Worm (Caenorhabditis elegans) whole organism, L4 larva: Measurements from ENCODE around the gene spp-8.

Source experiments
- F26F4.8 ChIP-seq: fragments of 200-800 bp; sonication (Bioruptor generic); conservative IDR thresholded peaks from 2 replicates; pipeline ENCODE4 v1.3.6; 2022; ENCODE audit warnings: missing genetic modification characterization, missing compliant biosample characterization
- F37D6.2 ChIP-seq: sonication (generic microtip); optimal IDR thresholded peaks from 2 replicates; lab custom pipeline; 2016; ENCODE audit warnings: mild to moderate bottlenecking, missing genetic modification characterization, missing compliant biosample characterization
- F44E2.7 ChIP-seq: fragments of 200-800 bp; sonication (Bioruptor generic); IDR thresholded peaks from 2 replicates; pipeline ENCODE4 v2.1.2; 2022; ENCODE audit warnings: missing genetic modification characterization, missing compliant biosample characterization
- Y48G9A.11 ChIP-seq: fragments of 200-800 bp; sonication (Bioruptor generic); IDR thresholded peaks from 2 replicates; pipeline ENCODE4 v1.3.6; 2022; ENCODE audit warnings: missing genetic modification reagents, missing genetic modification characterization, missing compliant biosample characterization
- Y5F2A.4 ChIP-seq: fragments of 200-800 bp; sonication (Bioruptor generic); optimal IDR thresholded peaks from 2 replicates; lab custom pipeline; 2018; ENCODE audit warnings: mild to moderate bottlenecking, missing genetic modification characterization, missing compliant biosample characterization
- ZK337.2 ChIP-seq: fragments of 200-800 bp; sonication (Bioruptor generic); IDR thresholded peaks from 2 replicates; pipeline ENCODE4 v1.3.6; 2022; ENCODE audit warnings: missing genetic modification reagents, missing genetic modification characterization, missing compliant biosample characterization
- aha-1 ChIP-seq: fragments of 150-350 bp; peaks from one replicate; lab custom pipeline; 2014; ENCODE audit warnings: missing biosample characterization, missing genetic modification characterization
- arid-1 ChIP-seq: fragments of 200-800 bp; sonication (Bioruptor generic); conservative IDR thresholded peaks from 2 replicates; pipeline ENCODE4 v1.3.6; 2022; ENCODE audit warnings: missing genetic modification reagents, missing genetic modification characterization, missing compliant biosample characterization
- ceh-32 ChIP-seq: sonication (generic microtip); optimal IDR thresholded peaks from 2 replicates; lab custom pipeline; 2016; ENCODE audit warnings: mild to moderate bottlenecking, missing genetic modification characterization, missing compliant biosample characterization; ENCODE audit not compliant: poor library complexity
- daf-12 ChIP-seq: fragments of 150-350 bp; optimal IDR thresholded peaks from 2 replicates; lab custom pipeline; 2014; ENCODE audit warnings: missing biosample characterization, missing genetic modification reagents, missing genetic modification characterization
- daf-16 ChIP-seq, 3 experiments: sonication (generic microtip); optimal IDR thresholded peaks; 2 replicates each; lab custom pipeline; 2016 to 2017; ENCODE audit warnings: missing genetic modification characterization in 3 of 3, missing genetic modification reagents in 3 of 3, mild to moderate bottlenecking in 2 of 3, missing compliant biosample characterization in 2 of 3, missing biosample characterization in 1 of 3, moderate library complexity in 1 of 3
- dmd-6 ChIP-seq: fragments of 200-800 bp; sonication (Bioruptor generic); IDR thresholded peaks from 2 replicates; pipeline ENCODE4 v1.3.6; 2022; ENCODE audit warnings: missing genetic modification reagents, missing genetic modification characterization, missing compliant biosample characterization
- dmd-8 ChIP-seq: fragments of 200-800 bp; sonication (Bioruptor generic); IDR thresholded peaks from 2 replicates; pipeline ENCODE4 v1.3.6; 2022; ENCODE audit warnings: missing genetic modification characterization, missing compliant biosample characterization
- duxl-1 ChIP-seq: sonication (generic microtip); optimal IDR thresholded peaks from 2 replicates; lab custom pipeline; 2016; ENCODE audit warnings: mild to moderate bottlenecking, missing genetic modification characterization, moderate library complexity, missing compliant biosample characterization; ENCODE audit not compliant: poor library complexity
- dve-1 ChIP-seq: sonication (generic microtip); optimal IDR thresholded peaks from 2 replicates; lab custom pipeline; 2017; ENCODE audit warnings: antibody characterized with exemption, mild to moderate bottlenecking, missing genetic modification characterization, missing compliant biosample characterization; ENCODE audit not compliant: insufficient read depth
- fos-1 ChIP-seq: fragments of 150-350 bp; optimal IDR thresholded peaks from 2 replicates; lab custom pipeline; 2014; ENCODE audit warnings: missing biosample characterization, missing genetic modification characterization
- hlh-11 ChIP-seq: fragments of 200-800 bp; sonication (Bioruptor generic); optimal IDR thresholded peaks from 2 replicates; lab custom pipeline; 2018; ENCODE audit warnings: mild to moderate bottlenecking, missing genetic modification characterization, missing compliant biosample characterization
- lim-7 ChIP-seq: fragments of 200-800 bp; sonication (Bioruptor generic); IDR thresholded peaks from 2 replicates; pipeline ENCODE4 v1.3.6; 2022; ENCODE audit warnings: missing genetic modification characterization, missing compliant biosample characterization
- lin-15B ChIP-seq: fragments of 150-350 bp; sonication (generic microtip); optimal IDR thresholded peaks from 3 replicates; lab custom pipeline; 2014; ENCODE audit warnings: missing biosample characterization, missing genetic modification characterization
- lin-39 ChIP-seq: fragments of 150-350 bp; optimal IDR thresholded peaks from 2 replicates; lab custom pipeline; 2014; ENCODE audit warnings: missing biosample characterization, missing genetic modification reagents, missing genetic modification characterization
- lsy-2 ChIP-seq, 2 experiments: fragments of 150-350 bp in 1 of 2; sonication (generic microtip) in 1 of 2; optimal IDR thresholded peaks; 2 replicates each; lab custom pipeline; 2014 to 2017; ENCODE audit warnings: missing biosample characterization in 2 of 2, missing genetic modification characterization in 2 of 2
- madf-9 ChIP-seq: fragments of 200-800 bp; sonication (Bioruptor generic); conservative IDR thresholded peaks from 2 replicates; pipeline ENCODE4 v1.3.6; 2022; ENCODE audit warnings: missing genetic modification reagents, missing genetic modification characterization, missing compliant biosample characterization
- mdt-29 ChIP-seq: fragments of 200-800 bp; sonication (Bioruptor generic); IDR thresholded peaks from 2 replicates; pipeline ENCODE4 v1.3.6; 2022; ENCODE audit warnings: missing genetic modification reagents, missing genetic modification characterization, missing compliant biosample characterization
- mep-1 ChIP-seq: fragments of 150-350 bp; sonication (generic microtip); optimal IDR thresholded peaks from 3 replicates; lab custom pipeline; 2014; ENCODE audit warnings: missing biosample characterization, missing genetic modification characterization
- mxl-3 ChIP-seq: fragments of 200-800 bp; sonication (Bioruptor generic); optimal IDR thresholded peaks from 2 replicates; lab custom pipeline; 2018; ENCODE audit warnings: mild to moderate bottlenecking, missing genetic modification characterization, missing compliant biosample characterization
- nhr-10 ChIP-seq: fragments of 150-350 bp; optimal IDR thresholded peaks from 2 replicates; lab custom pipeline; 2014; ENCODE audit warnings: missing biosample characterization, missing genetic modification characterization
- nhr-11 ChIP-seq: fragments of 150-350 bp; optimal IDR thresholded peaks from 2 replicates; lab custom pipeline; 2014; ENCODE audit warnings: missing biosample characterization, missing genetic modification characterization
- nhr-25 ChIP-seq: sonication (generic microtip); optimal IDR thresholded peaks from 2 replicates; lab custom pipeline; 2017; ENCODE audit warnings: missing genetic modification characterization, mild to moderate bottlenecking, missing compliant biosample characterization, antibody characterized with exemption, moderate library complexity, borderline replicate concordance; ENCODE audit not compliant: insufficient read depth
- nhr-48 ChIP-seq: sonication (generic microtip); optimal IDR thresholded peaks from 2 replicates; lab custom pipeline; 2016; ENCODE audit warnings: mild to moderate bottlenecking, missing genetic modification characterization, missing compliant biosample characterization
- nhr-77 ChIP-seq: fragments of 150-350 bp; optimal IDR thresholded peaks from 2 replicates; lab custom pipeline; 2014; ENCODE audit warnings: missing biosample characterization, missing genetic modification characterization
- pha-4 ChIP-seq, 2 experiments: fragments of 150-350 bp in 1 of 2; fragments of 200-800 bp in 1 of 2; sonication (Bioruptor generic) in 1 of 2; IDR thresholded peaks in 1 of 2; optimal IDR thresholded peaks in 1 of 2; 2 replicates each; pipeline versions ENCODE4 v1.3.6 to Lab custom; 2014 to 2022; ENCODE audit warnings: missing genetic modification characterization in 2 of 2, missing genetic modification reagents in 2 of 2, missing biosample characterization in 1 of 2, missing compliant biosample characterization in 1 of 2
- php-3 ChIP-seq: fragments of 200-800 bp; sonication (Bioruptor generic); IDR thresholded peaks from 2 replicates; pipeline ENCODE4 v1.3.6; 2022; ENCODE audit warnings: missing genetic modification reagents, missing genetic modification characterization, missing compliant biosample characterization
- pqm-1 ChIP-seq: sonication (generic microtip); optimal IDR thresholded peaks from 2 replicates; lab custom pipeline; 2017; ENCODE audit warnings: missing biosample characterization, missing genetic modification characterization
- unc-62 ChIP-seq, 3 experiments: fragments of 150-350 bp in 1 of 3; sonication (generic microtip); optimal IDR thresholded peaks in 2 of 3; peaks in 1 of 3; 1 replicate in 1 of 3; 2 replicates in 2 of 3; lab custom pipeline; 2014 to 2017; ENCODE audit warnings: missing biosample characterization in 3 of 3, missing genetic modification characterization in 3 of 3, missing genetic modification reagents in 3 of 3, missing genotype in 1 of 3
- zfp-3 ChIP-seq: fragments of 200-800 bp; sonication (Bioruptor generic); conservative IDR thresholded peaks from 2 replicates; pipeline ENCODE4 v1.3.6; 2022; ENCODE audit warnings: missing genetic modification reagents, missing genetic modification characterization, missing compliant biosample characterization
- ztf-7 ChIP-seq: fragments of 150-350 bp; optimal IDR thresholded peaks from 2 replicates; lab custom pipeline; 2014; ENCODE audit warnings: missing biosample characterization, missing genetic modification characterization

Gene spp-8

ce11 chrIV:8453178-8453577, 28.3 kb upstream of the spp-8 start (continued):
- TF ChIP-seq daf-16 (GFP tag; optimal IDR thresholded peaks at IDR 0.05; lab: Kevin White, UChicago), result no peak
- peak; percentile 53 for TF ChIP-seq daf-16 (tag; optimal IDR thresholded peaks at IDR 0.05; lab: Kevin White, UChicago)
- TF ChIP-seq F26F4.8, result no peak
- TF ChIP-seq nhr-11 (tag; lab: Kevin White, UChicago), result no peak
- no peak for TF ChIP-seq nhr-77
- no peak for TF ChIP-seq fos-1 (tag; lab: Kevin White, UChicago)
- TF ChIP-seq mdt-29 (GFP tag; lab: Robert Waterston, UW), result no peak
- TF ChIP-seq lin-39 (tag; lab: Kevin White, UChicago), result no peak
- TF ChIP-seq ztf-7, result peak; percentile 47
- TF ChIP-seq duxl-1 (tag; lab: Kevin White, UChicago), result no peak
- TF ChIP-seq aha-1 (tag; lab: Kevin White, UChicago), result peak; percentile 74
- TF ChIP-seq lim-7, result peak; percentile 9; the same call in 1 of the 2 replicates
- peak; percentile 12 for TF ChIP-seq nhr-48 (tag; lab: Kevin White, UChicago)
- TF ChIP-seq ZK337.2, result no peak
- TF ChIP-seq lin-15B, result no peak
- no peak for TF ChIP-seq pha-4 (GFP tag; IDR thresholded peaks at IDR 0.05; lab: Robert Waterston, UW)
- TF ChIP-seq pha-4 (tag; optimal IDR thresholded peaks at IDR 0.05; lab: Kevin White, UChicago), result no peak
- TF ChIP-seq Y5F2A.4, result no peak
- TF ChIP-seq hlh-11 (tag; lab: Kevin White, UChicago), result peak; percentile 80
- TF ChIP-seq lsy-2 (tag; optimal IDR thresholded peaks at IDR 0.05; lab: Kevin White, UChicago), result peak in 1 of 2 experiments; percentile 26
- no peak for TF ChIP-seq zfp-3
- TF ChIP-seq F37D6.2, result no peak
- TF ChIP-seq mxl-3, result peak; percentile 8
- TF ChIP-seq nhr-25, result no peak
- TF ChIP-seq ceh-32 (tag; lab: Kevin White, UChicago), result no peak
- no peak for TF ChIP-seq arid-1 (GFP tag; lab: Robert Waterston, UW)
- TF ChIP-seq mep-1, result peak; percentile 15
- TF ChIP-seq pqm-1 (tag; lab: Kevin White, UChicago), result peak; percentile 66
- TF ChIP-seq nhr-10, result no peak

DNA sequence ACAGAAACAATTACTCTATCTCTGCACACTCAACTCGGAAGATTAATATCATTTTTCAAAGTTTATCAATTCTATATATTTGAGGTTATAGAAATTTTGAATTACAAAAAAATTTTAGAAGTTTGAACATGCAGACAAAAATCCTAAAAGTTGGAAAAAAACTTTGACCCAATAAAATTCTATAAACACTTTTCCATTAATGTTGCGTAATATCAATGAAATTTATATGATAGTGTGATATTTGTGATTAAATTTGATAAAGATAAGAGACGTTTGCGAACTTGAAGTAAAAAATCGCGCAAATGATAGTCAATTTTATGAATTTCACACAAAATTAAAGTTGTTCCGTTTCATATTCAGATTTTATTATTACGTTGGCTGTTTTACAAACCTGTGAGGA, 27.4 kb upstream of the spp-8 start:
- TF ChIP-seq F44E2.7 (GFP tag; lab: Robert Waterston, UW) (no peak), aha-1 (tag; lab: Kevin White, UChicago) (peak; percentile 32), pqm-1 (tag; lab: Kevin White, UChicago) (peak; percentile 31), unc-62 (GFP tag; optimal IDR thresholded peaks at IDR 0.05 in 1 of 2; lab: Kevin White, UChicago) (no peak), unc-62 (tag; optimal IDR thresholded peaks at IDR 0.05; lab: Kevin White, UChicago) (no peak), mxl-3 (no peak), dmd-8 (GFP tag; lab: Robert Waterston, UW) (no peak), Y5F2A.4 (no peak), daf-16 (GFP tag; optimal IDR thresholded peaks at IDR 0.05; lab: Kevin White, UChicago) (no peak), daf-16 (tag; optimal IDR thresholded peaks at IDR 0.05; lab: Kevin White, UChicago) (peak; percentile 33), dve-1 (no peak), php-3 (GFP tag; lab: Robert Waterston, UW) (peak; percentile 53), daf-12 (tag; lab: Kevin White, UChicago) (no peak)
- TF ChIP-seq, all 104 proteins: peak for 4

DNA sequence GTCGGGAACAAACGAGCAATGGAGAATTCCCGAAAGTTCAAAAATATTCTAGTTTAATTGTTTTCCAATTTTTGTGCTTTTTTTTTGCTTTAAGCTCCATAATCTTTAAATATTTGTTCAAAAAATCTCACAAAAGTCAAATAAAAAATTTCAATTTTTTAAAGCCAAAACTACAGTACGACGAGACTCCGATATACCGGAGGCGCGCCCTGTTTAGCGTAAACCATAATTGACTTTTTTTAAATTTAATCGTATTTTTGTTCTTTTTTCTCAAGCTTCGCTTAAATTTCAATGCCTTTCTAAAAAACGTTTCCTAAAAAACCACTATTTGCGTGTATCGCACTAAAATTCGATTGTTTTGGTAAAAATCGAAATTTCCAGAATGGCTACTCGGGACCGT, 24.6 kb upstream of the spp-8 start, which contains the start of gene syx-4:
syx-4 (plus strand) TSS at position 382 of the 400 bp plus-strand sequence.
- TF ChIP-seq ZK337.2 (no peak), Y48G9A.11 (GFP tag; lab: Robert Waterston, UW) (peak; percentile 97)

ce11 chrIV:8460208-8460607, 21.3 kb upstream of the spp-8 start, which contains the start of gene ant-1.4:
Gene ant-1.4, minus strand, starts transcription at chrIV:8460308.
- TF ChIP-seq madf-9 (no peak), nhr-25 (no peak), daf-12 (tag; lab: Kevin White, UChicago) (no peak), lsy-2 (tag; optimal IDR thresholded peaks at IDR 0.05; lab: Kevin White, UChicago) (no peak), dmd-6 (GFP tag; lab: Robert Waterston, UW) (no peak)
